Fruit fly (Drosophila melanogaster): Measurements from ENCODE around the gene eIF2D.

The eIF2D gene

dm6 chr3R:29130902-29131621 is 20.5 kb downstream of the eIF2D start, which contains the start of the genes dgt6 and Vha100-1:
Gene dgt6, minus strand, starts transcription at chr3R:29130972.
Gene Vha100-1, plus strand, starts transcription at chr3R:29131193.
- no peak for TF ChIP-seq CG6854 (GFP tag; optimal IDR thresholded peaks at IDR 0.05)
- TF ChIP-seq Lpt (GFP tag; optimal IDR thresholded peaks at IDR 0.05): no peak
- TF ChIP-seq Sox14 (GFP tag; optimal IDR thresholded peaks at IDR 0.05): peak; percentile 55
- TF ChIP-seq salr (GFP tag; optimal IDR thresholded peaks at IDR 0.05): no peak
- TF ChIP-seq vri (GFP tag; optimal IDR thresholded peaks at IDR 0.05): no peak
- TF ChIP-seq CG6792 (GFP tag; optimal IDR thresholded peaks at IDR 0.05): no peak
- TF ChIP-seq CG3032 (tag; optimal IDR thresholded peaks at IDR 0.05): peak; percentile 48
- TF ChIP-seq topi (GFP tag; optimal IDR thresholded peaks at IDR 0.05): no peak
- no peak for TF ChIP-seq Eip75B (GFP tag; optimal IDR thresholded peaks at IDR 0.05)
- TF ChIP-seq esn (GFP tag; optimal IDR thresholded peaks at IDR 0.05): peak; percentile 20
- TF ChIP-seq CG15336 (GFP tag; IDR thresholded peaks at IDR 0.05): no peak
- TF ChIP-seq cyc (GFP tag; optimal IDR thresholded peaks at IDR 0.05): peak; percentile 39
- TF ChIP-seq Ets96B (tag; optimal IDR thresholded peaks at IDR 0.05): no peak
- TF ChIP-seq CG6808 (GFP tag; optimal IDR thresholded peaks at IDR 0.05): no peak
- TF ChIP-seq CG1621 (tag; optimal IDR thresholded peaks at IDR 0.05): no peak
- TF ChIP-seq Met (GFP tag; optimal IDR thresholded peaks at IDR 0.05): no peak
- TF ChIP-seq lz (GFP tag; optimal IDR thresholded peaks at IDR 0.05): no peak
- no peak for TF ChIP-seq dsx (GFP tag; optimal IDR thresholded peaks at IDR 0.05; ENCODE audit: poor library complexity, severe bottlenecking)
- TF ChIP-seq CG31627 (GFP tag; optimal IDR thresholded peaks at IDR 0.05): no peak
- no peak for TF ChIP-seq Sox102F (GFP tag; optimal IDR thresholded peaks at IDR 0.05)
- TF ChIP-seq eg (GFP tag; IDR thresholded peaks at IDR 0.05): no peak
- no peak for TF ChIP-seq CG10631 (GFP tag; optimal IDR thresholded peaks at IDR 0.05)
- TF ChIP-seq acj6 (GFP tag; optimal IDR thresholded peaks at IDR 0.05): no peak
- TF ChIP-seq CG16779 (tag; optimal IDR thresholded peaks at IDR 0.05): no peak
- TF ChIP-seq CG3919 (GFP tag; optimal IDR thresholded peaks at IDR 0.05): no peak
- no peak for TF ChIP-seq CG9139 (GFP tag; optimal IDR thresholded peaks at IDR 0.05)

dm6 chr3R:29124128-29124527 is 27.5 kb downstream of the eIF2D start:
- TF ChIP-seq Sox14 (GFP tag; optimal IDR thresholded peaks at IDR 0.05) (peak; percentile 86), CG9139 (GFP tag; optimal IDR thresholded peaks at IDR 0.05) (no peak), Ets96B (tag; optimal IDR thresholded peaks at IDR 0.05) (peak; percentile 69), fkh (GFP tag; optimal IDR thresholded peaks at IDR 0.05) (no peak), CG6163 (GFP tag; IDR thresholded peaks at IDR 0.05) (peak; percentile 90), dsx (GFP tag; optimal IDR thresholded peaks at IDR 0.05; ENCODE audit: poor library complexity, severe bottlenecking) (peak; percentile 67), CG8319 (GFP tag; optimal IDR thresholded peaks at IDR 0.05) (peak; percentile 78), Sox15 (GFP tag; optimal IDR thresholded peaks at IDR 0.05) (peak; percentile 81), svp (GFP tag) (peak; percentile 93), ss (GFP tag; optimal IDR thresholded peaks at IDR 0.05) (peak in 1 of 2 experiments; percentile 58), CG7368 (GFP tag; optimal IDR thresholded peaks at IDR 0.05) (peak; percentile 85), Ets21C (GFP tag; optimal IDR thresholded peaks at IDR 0.05) (peak; percentile 88), lz (GFP tag; optimal IDR thresholded peaks at IDR 0.05) (peak; percentile 89), CG1621 (tag; optimal IDR thresholded peaks at IDR 0.05) (peak; percentile 48), CG16779 (tag; optimal IDR thresholded peaks at IDR 0.05) (no peak), CG11294 (GFP tag; IDR thresholded peaks at IDR 0.05) (peak; percentile 46; the same call in 1 of the 2 replicates), Gug (GFP tag; IDR thresholded peaks at IDR 0.05) (peak; percentile 54; the same call in 1 of the 2 replicates), salr (GFP tag; optimal IDR thresholded peaks at IDR 0.05) (peak in 1 of 2 experiments; percentile 68), Smox (GFP tag; optimal IDR thresholded peaks at IDR 0.05) (no peak), CG10631 (GFP tag; optimal IDR thresholded peaks at IDR 0.05) (peak; percentile 81), achi (GFP tag; optimal IDR thresholded peaks at IDR 0.05) (peak; percentile 73), dac (GFP tag; optimal IDR thresholded peaks at IDR 0.05) (peak; percentile 36), esn (GFP tag; optimal IDR thresholded peaks at IDR 0.05) (peak; percentile 89), eg (GFP tag; IDR thresholded peaks at IDR 0.05) (peak; percentile 80), CG11762 (GFP tag; optimal IDR thresholded peaks at IDR 0.05; ENCODE audit: insufficient read depth) (peak; percentile 52), Met (GFP tag; optimal IDR thresholded peaks at IDR 0.05) (peak; percentile 88), CG6276 (GFP tag; optimal IDR thresholded peaks at IDR 0.05) (no peak), Lpt (GFP tag; optimal IDR thresholded peaks at IDR 0.05) (no peak), CG31627 (GFP tag; optimal IDR thresholded peaks at IDR 0.05) (peak; percentile 93), Eip75B (GFP tag; optimal IDR thresholded peaks at IDR 0.05) (peak; percentile 89), topi (GFP tag; optimal IDR thresholded peaks at IDR 0.05) (peak; percentile 88), spab (GFP tag; optimal IDR thresholded peaks at IDR 0.05) (no peak), net (GFP tag; optimal IDR thresholded peaks at IDR 0.05) (peak; percentile 42), CG3032 (tag; optimal IDR thresholded peaks at IDR 0.05) (peak; percentile 68), CG3919 (GFP tag; optimal IDR thresholded peaks at IDR 0.05) (peak; percentile 80), Hr38 (GFP tag; optimal IDR thresholded peaks at IDR 0.05) (no peak), CG32006 (GFP tag; optimal IDR thresholded peaks at IDR 0.05) (no peak), vri (GFP tag; optimal IDR thresholded peaks at IDR 0.05) (peak; percentile 82)
